Worm (Caenorhabditis elegans) whole organism, L1 larva: ENCODE measurements around the gene btbd-10.
"Not testable (repeated sequence)": the region's sequence is repeated elsewhere in the genome, so short reads cannot be mapped to it uniquely, and the experiment has no call there.

Source experiments
- C04F5.9 ChIP-seq: sonication (generic microtip); optimal IDR thresholded peaks from 2 replicates; lab custom pipeline; 2016; ENCODE audit warnings: missing genetic modification characterization, missing compliant biosample characterization
- C16A3.4 ChIP-seq: fragments of 150-350 bp; optimal IDR thresholded peaks from 2 replicates; lab custom pipeline; 2014; ENCODE audit warnings: missing biosample characterization, missing genetic modification characterization
- C34B4.2 ChIP-seq: sonication (generic microtip); optimal IDR thresholded peaks from 2 replicates; lab custom pipeline; 2017; ENCODE audit warnings: mild to moderate bottlenecking, missing genetic modification characterization, missing compliant biosample characterization
- F16B12.6 ChIP-seq: fragments of 150-350 bp; optimal IDR thresholded peaks from 2 replicates; lab custom pipeline; 2014; ENCODE audit warnings: missing biosample characterization, missing genetic modification characterization
- aha-1 ChIP-seq: fragments of 150-350 bp; optimal IDR thresholded peaks from 2 replicates; lab custom pipeline; 2014; ENCODE audit warnings: missing biosample characterization, missing genetic modification characterization
- alr-1 ChIP-seq: fragments of 200-800 bp; sonication (Bioruptor generic); optimal IDR thresholded peaks from 2 replicates; lab custom pipeline; 2018; ENCODE audit warnings: borderline replicate concordance, mild to moderate bottlenecking, missing genetic modification characterization, missing compliant biosample characterization
- aly-2 ChIP-seq: fragments of 150-350 bp; optimal IDR thresholded peaks from 2 replicates; lab custom pipeline; 2014; ENCODE audit warnings: missing biosample characterization, missing genetic modification characterization
- blmp-1 ChIP-seq: fragments of 150-350 bp; optimal IDR thresholded peaks from 2 replicates; lab custom pipeline; 2014; ENCODE audit warnings: missing biosample characterization, missing genetic modification characterization
- ceh-63 ChIP-seq: fragments of 200-800 bp; sonication (Bioruptor generic); optimal IDR thresholded peaks from 2 replicates; lab custom pipeline; 2018; ENCODE audit warnings: mild to moderate bottlenecking, missing genetic modification characterization, missing compliant biosample characterization
- ceh-8 ChIP-seq: fragments of 200-800 bp; sonication (Bioruptor generic); optimal IDR thresholded peaks from 2 replicates; lab custom pipeline; 2018; ENCODE audit warnings: mild to moderate bottlenecking, missing genetic modification characterization, moderate library complexity, missing compliant biosample characterization
- ceh-88 ChIP-seq: fragments of 200-800 bp; sonication (Bioruptor generic); IDR thresholded peaks from 2 replicates; pipeline ENCODE4 v1.3.6; 2022; ENCODE audit warnings: missing genetic modification characterization, missing compliant biosample characterization
- ces-1 ChIP-seq: fragments of 150-350 bp; optimal IDR thresholded peaks from 2 replicates; lab custom pipeline; 2014; ENCODE audit warnings: missing biosample characterization, missing genetic modification reagents, missing genetic modification characterization
- dpl-1 ChIP-seq, 3 experiments: fragments of 150-350 bp in 2 of 3; sonication (generic microtip) in 1 of 3; optimal IDR thresholded peaks; 2 replicates each; lab custom pipeline; 2014 to 2017; ENCODE audit warnings: missing biosample characterization in 3 of 3, missing genetic modification characterization in 3 of 3, missing genetic modification reagents in 3 of 3
- efl-1 ChIP-seq, 4 experiments: fragments of 150-350 bp; optimal IDR thresholded peaks in 3 of 4; peaks in 1 of 4; 1 replicate in 1 of 4; 2 replicates in 3 of 4; lab custom pipeline; 2014; ENCODE audit warnings: missing biosample characterization in 2 of 4, missing genetic modification characterization in 2 of 4, missing genetic modification reagents in 2 of 4
- egl-13 ChIP-seq: sonication (generic microtip); optimal IDR thresholded peaks from 2 replicates; lab custom pipeline; 2016; ENCODE audit warnings: missing genotype, missing genetic modification reagents, missing genetic modification characterization, missing compliant biosample characterization
- egl-27 ChIP-seq, 2 experiments: fragments of 150-350 bp in 1 of 2; sonication (generic microtip); optimal IDR thresholded peaks; 3 replicates each; lab custom pipeline; 2017 to 2018; ENCODE audit warnings: missing biosample characterization in 2 of 2, missing genetic modification characterization in 2 of 2, missing genetic modification reagents in 2 of 2
- elt-2 ChIP-seq: sonication (generic microtip); optimal IDR thresholded peaks from 2 replicates; lab custom pipeline; 2016; ENCODE audit warnings: missing genetic modification characterization, mild to moderate bottlenecking, inconsistent platforms, missing compliant biosample characterization, missing genetic modification reagents
- elt-3 ChIP-seq, 6 experiments: fragments of 150-350 bp in 1 of 6; sonication (generic microtip); optimal IDR thresholded peaks; 2 replicates each; lab custom pipeline; 2017 to 2018; ENCODE audit warnings: missing biosample characterization in 6 of 6, missing genetic modification characterization in 6 of 6, inconsistent platforms in 1 of 6
- ets-5 ChIP-seq: fragments of 200-800 bp; sonication (Bioruptor generic); IDR thresholded peaks from 2 replicates; pipeline ENCODE4 v1.3.6; 2022; ENCODE audit warnings: missing genetic modification characterization, missing compliant biosample characterization
- fkh-10 ChIP-seq: sonication (generic microtip); optimal IDR thresholded peaks from 2 replicates; lab custom pipeline; 2017; ENCODE audit warnings: missing biosample characterization, missing genetic modification reagents, missing genetic modification characterization
- fkh-4 ChIP-seq: sonication (generic microtip); optimal IDR thresholded peaks from 2 replicates; lab custom pipeline; 2016; ENCODE audit warnings: missing compliant biosample characterization, missing genetic modification characterization, borderline replicate concordance
- fos-1 ChIP-seq: fragments of 150-350 bp; optimal IDR thresholded peaks from 2 replicates; lab custom pipeline; 2014; ENCODE audit warnings: missing biosample characterization, missing genetic modification characterization
- grh-1 ChIP-seq: fragments of 200-800 bp; sonication (Bioruptor generic); IDR thresholded peaks from 2 replicates; pipeline ENCODE4 v1.3.6; 2022; ENCODE audit warnings: missing genetic modification reagents, missing genetic modification characterization, missing compliant biosample characterization
- hlh-17 ChIP-seq: fragments of 200-800 bp; sonication (Bioruptor generic); optimal IDR thresholded peaks from 2 replicates; lab custom pipeline; 2018; ENCODE audit warnings: missing genetic modification characterization, mild to moderate bottlenecking, missing compliant biosample characterization, moderate library complexity, borderline replicate concordance
- lin-14 ChIP-seq: fragments of 200-800 bp; sonication (Bioruptor generic); optimal IDR thresholded peaks from 2 replicates; lab custom pipeline; 2018; ENCODE audit warnings: mild to moderate bottlenecking, missing genetic modification characterization, moderate library complexity, missing compliant biosample characterization
- lin-35 ChIP-seq, 2 experiments: fragments of 150-350 bp; optimal IDR thresholded peaks; 2 replicates each; lab custom pipeline; 2014; ENCODE audit warnings: missing biosample characterization in 2 of 2, missing genetic modification characterization in 2 of 2, missing genetic modification reagents in 2 of 2
- lsy-2 ChIP-seq, 2 experiments: fragments of 150-350 bp; optimal IDR thresholded peaks; 2 replicates each; lab custom pipeline; 2014; ENCODE audit warnings: missing biosample characterization in 2 of 2, missing genetic modification characterization in 2 of 2
- nhr-20 ChIP-seq: sonication (generic microtip); optimal IDR thresholded peaks from 2 replicates; lab custom pipeline; 2016; ENCODE audit warnings: mild to moderate bottlenecking, missing genetic modification characterization, missing compliant biosample characterization
- nhr-77 ChIP-seq: fragments of 150-350 bp; optimal IDR thresholded peaks from 2 replicates; lab custom pipeline; 2014; ENCODE audit warnings: missing biosample characterization, missing genetic modification characterization
- nhr-85 ChIP-seq: sonication (generic microtip); peaks from one replicate; lab custom pipeline; 2016; ENCODE audit warnings: missing genetic modification characterization, inconsistent platforms, missing compliant biosample characterization
- nhr-90 ChIP-seq: sonication (generic microtip); optimal IDR thresholded peaks from 2 replicates; lab custom pipeline; 2016; ENCODE audit warnings: mild to moderate bottlenecking, missing genetic modification characterization, missing compliant biosample characterization; ENCODE audit not compliant: poor library complexity
- rnt-1 ChIP-seq: sonication (generic microtip); optimal IDR thresholded peaks from 2 replicates; lab custom pipeline; 2016; ENCODE audit warnings: mild to moderate bottlenecking, missing genetic modification characterization, moderate library complexity, missing compliant biosample characterization
- tbx-2 ChIP-seq: sonication (generic microtip); optimal IDR thresholded peaks from 2 replicates; lab custom pipeline; 2016; ENCODE audit warnings: missing genetic modification characterization, missing compliant biosample characterization
- unc-130 ChIP-seq: fragments of 150-350 bp; optimal IDR thresholded peaks from 2 replicates; lab custom pipeline; 2017; ENCODE audit warnings: missing biosample characterization, missing genetic modification characterization, inconsistent platforms
- unc-98 ChIP-seq: fragments of 200-800 bp; sonication (Bioruptor generic); IDR thresholded peaks from 2 replicates; pipeline ENCODE4 v1.3.6; 2022; ENCODE audit warnings: missing genetic modification characterization, missing compliant biosample characterization

The btbd-10 gene

DNA sequence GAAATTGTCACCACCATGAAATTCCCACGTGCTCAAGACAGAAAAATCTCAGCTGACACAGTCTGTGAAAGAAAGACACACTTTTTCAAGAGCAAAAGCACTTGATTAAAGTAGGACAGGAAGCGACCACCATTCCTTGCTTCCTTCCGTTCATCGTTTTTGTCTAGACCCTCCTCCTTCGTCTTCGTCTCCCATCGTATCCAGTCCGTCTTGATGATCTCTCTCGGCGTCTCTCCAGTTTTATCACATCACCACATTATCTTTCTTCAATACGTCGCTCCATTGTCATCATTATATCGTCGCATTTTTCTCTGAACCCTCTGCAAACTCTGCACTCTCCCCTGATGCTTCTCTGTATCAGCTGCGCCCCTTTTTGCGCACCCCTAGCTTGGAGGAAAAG is 3.4 kb downstream of the btbd-10 start (continued):
- TF ChIP-seq C04F5.9 (tag; lab: Kevin White, UChicago), result no peak

DNA sequence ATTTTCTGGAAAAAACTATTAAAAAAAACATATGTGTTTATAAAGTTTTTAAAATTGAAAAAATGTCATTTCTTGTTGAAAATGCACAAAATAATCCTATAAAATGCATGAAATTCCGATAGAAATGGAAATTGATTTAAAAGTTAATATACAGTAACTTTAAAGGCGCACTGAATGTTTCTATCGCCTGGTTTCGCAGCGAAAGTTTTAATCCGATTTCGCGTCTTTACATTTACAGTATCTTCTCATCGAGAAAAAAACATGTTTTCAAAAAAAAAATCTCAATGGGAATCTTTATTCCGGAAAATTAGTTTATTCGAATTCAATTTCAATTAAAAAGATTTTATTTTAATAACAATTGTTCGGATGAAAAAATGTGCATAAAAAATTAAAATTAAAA is 9.4 kb downstream of the btbd-10 start, which contains the start of gene R05F9.11:
TSS of gene R05F9.11 (minus strand) at position 5 of the 400 bp plus-strand sequence.
- TF ChIP-seq F16B12.6 (tag; lab: Kevin White, UChicago) (no peak), C34B4.2 (tag; lab: Kevin White, UChicago) (no peak), dpl-1 (GFP tag; optimal IDR thresholded peaks at IDR 0.05; lab: Kevin White, UChicago) (no peak), alr-1 (tag; lab: Kevin White, UChicago) (no peak), egl-27 (tag; optimal IDR thresholded peaks at IDR 0.05; lab: Kevin White, UChicago) (no peak), lsy-2 (tag; optimal IDR thresholded peaks at IDR 0.05; lab: Kevin White, UChicago) (no peak), fkh-4 (tag; lab: Kevin White, UChicago) (no peak), elt-3 (tag; optimal IDR thresholded peaks at IDR 0.05; lab: Kevin White, UChicago) (no peak), aly-2 (tag; lab: Kevin White, UChicago) (no peak), nhr-20 (no peak), nhr-77 (no peak), egl-13 (tag; lab: Kevin White, UChicago) (no peak)

DNA sequence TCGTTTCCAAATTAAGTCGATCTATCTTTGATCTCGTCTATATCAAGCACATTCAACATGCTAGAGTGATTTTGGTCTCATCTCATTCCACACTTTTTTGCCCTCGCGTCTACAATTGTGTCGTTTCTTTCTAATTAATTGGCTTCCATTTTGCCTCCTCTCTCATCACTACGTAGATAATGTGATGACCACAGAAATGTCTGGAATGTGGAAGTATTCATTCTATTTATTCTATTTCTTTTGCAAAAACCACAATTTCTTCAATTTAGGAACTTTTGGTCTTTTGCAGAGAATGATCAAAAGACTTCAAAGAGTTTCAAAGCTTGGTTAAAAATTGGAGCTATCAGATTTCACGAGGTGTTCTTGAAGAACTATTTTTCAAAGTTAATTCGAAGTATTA is 10.8 kb downstream of the btbd-10 start:
- peak; percentile 71 for TF ChIP-seq nhr-85 (tag; lab: Kevin White, UChicago)
- no peak for TF ChIP-seq efl-1 (optimal IDR thresholded peaks at IDR 0.05; lab: Kevin White, UChicago)
- TF ChIP-seq efl-1 (GFP tag; optimal IDR thresholded peaks at IDR 0.05 in 1 of 2; lab: Kevin White, UChicago), result peak in 1 of 2 experiments; percentile 63
- TF ChIP-seq ceh-8 (GFP tag; lab: Kevin White, UChicago), result no peak
- no peak for TF ChIP-seq hlh-17 (GFP tag; lab: Kevin White, UChicago)
- TF ChIP-seq elt-3 (tag; optimal IDR thresholded peaks at IDR 0.05; lab: Kevin White, UChicago), result no peak

DNA sequence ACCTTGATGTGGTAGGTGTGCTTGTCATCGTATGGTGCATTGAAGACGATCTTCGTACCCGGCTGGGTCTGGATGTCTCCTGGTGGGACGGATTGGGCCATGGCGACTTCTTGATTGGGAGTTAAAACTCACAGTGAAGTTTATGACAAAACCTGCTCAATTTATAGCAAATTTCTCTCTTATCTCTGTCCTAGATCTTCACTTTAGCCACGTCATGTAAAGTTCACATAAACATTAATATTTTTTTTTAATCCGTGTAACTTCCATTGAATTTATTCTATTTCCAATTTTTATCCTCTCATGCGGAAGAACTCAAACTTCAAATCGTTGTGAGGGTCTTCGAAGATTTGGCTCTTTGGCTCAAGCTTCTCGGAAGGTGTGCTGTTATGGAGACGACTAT is 11.7 kb downstream of the btbd-10 start, which contains the start of gene msp-31:
TSS of gene msp-31 (minus strand) at position 101 of the 400 bp plus-strand sequence.
- TF ChIP-seq rnt-1; nhr-90 (tag; lab: Kevin White, UChicago); alr-1 (tag; lab: Kevin White, UChicago): not testable (repeated sequence)

DNA sequence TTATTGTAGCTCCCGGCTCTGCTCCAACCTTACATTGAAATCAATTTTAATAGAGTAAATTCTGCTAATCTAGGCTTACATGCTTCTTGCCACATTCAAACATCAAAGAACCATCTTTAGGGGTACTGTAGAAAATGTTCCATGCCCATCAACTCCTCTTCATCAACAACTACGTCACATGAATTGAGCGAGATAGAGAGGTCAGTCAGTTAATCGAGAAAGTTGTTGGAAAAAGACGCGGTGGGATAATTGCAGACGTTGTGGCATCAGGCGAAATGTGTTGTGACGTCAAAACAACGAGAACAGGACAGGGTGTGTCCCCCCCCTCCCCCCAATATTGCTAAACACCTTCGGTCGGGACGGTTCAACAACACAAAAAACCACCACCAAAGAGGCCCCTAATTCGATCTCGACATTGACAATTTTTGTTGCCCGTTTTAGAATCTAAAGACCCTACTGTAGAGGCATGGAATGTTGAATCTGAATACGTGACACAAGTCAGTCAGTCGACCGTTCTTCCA is 13.8 kb downstream of the btbd-10 start:
- TF ChIP-seq elt-3 (tag; optimal IDR thresholded peaks at IDR 0.05; lab: Kevin White, UChicago) (peak in 1 of 6 experiments; percentile 26), efl-1 (optimal IDR thresholded peaks at IDR 0.05; lab: Kevin White, UChicago) (no peak), efl-1 (GFP tag; optimal IDR thresholded peaks at IDR 0.05 in 1 of 2; lab: Kevin White, UChicago) (peak in 1 of 2 experiments; percentile 81), unc-98 (GFP tag; lab: Robert Waterston, UW) (no peak), ets-5 (GFP tag; lab: Robert Waterston, UW) (no peak), C34B4.2 (tag; lab: Kevin White, UChicago) (no peak), aha-1 (no peak), ceh-88 (no peak), elt-2 (no peak), ces-1 (GFP tag; lab: Kevin White, UChicago) (no peak), C16A3.4 (tag; lab: Kevin White, UChicago) (no peak), tbx-2 (tag; lab: Kevin White, UChicago) (peak; percentile 10), ceh-63 (GFP tag; lab: Kevin White, UChicago) (no peak), nhr-85 (tag; lab: Kevin White, UChicago) (peak; percentile 93), lin-35 (GFP tag; optimal IDR thresholded peaks at IDR 0.05; lab: Kevin White, UChicago) (peak in 1 of 2 experiments; percentile 15), nhr-20 (peak; percentile 22), blmp-1 (peak; percentile 52), lin-14 (peak; percentile 47), unc-130 (peak; percentile 11), fos-1 (tag; lab: Kevin White, UChicago) (no peak), fkh-10 (GFP tag; lab: Kevin White, UChicago) (no peak), grh-1 (peak; percentile 40)
